Worm (Caenorhabditis elegans) whole organism, L4/young adult: ENCODE data around the gene lgc-55.

Experiments used
- W03F9.2 ChIP-seq: fragments of 150-350 bp; optimal IDR thresholded peaks from 2 replicates; lab custom pipeline; 2014; ENCODE audit warnings: missing biosample characterization, missing genetic modification characterization
- dao-5 ChIP-seq: sonication (generic microtip); optimal IDR thresholded peaks from 2 replicates; lab custom pipeline; 2016; ENCODE audit warnings: missing genotype, missing genetic modification characterization, moderate library complexity, missing compliant biosample characterization
- him-1 ChIP-seq: sonication (generic microtip); optimal IDR thresholded peaks from 2 replicates; lab custom pipeline; 2016; ENCODE audit warnings: missing genotype, missing genetic modification reagents, missing genetic modification characterization, missing compliant biosample characterization

The lgc-55 gene

ce11 chrV:20004385-20004784 lies 18.5 kb upstream of the lgc-55 start, which contains the start of gene unc-51:
Gene unc-51 (minus strand): TSS chrV:20004485.
- TF ChIP-seq dao-5 (tag; lab: Kevin White, UChicago) (no peak), him-1 (no peak), W03F9.2 (no peak)

ce11 chrV:20005724-20006132 lies 17.1 kb upstream of the lgc-55 start:
- peak; percentile 23 for TF ChIP-seq him-1
- TF ChIP-seq dao-5 (tag; lab: Kevin White, UChicago): no peak

- TF ChIP-seq dao-5 (tag; lab: Kevin White, UChicago) (no peak), him-1 (no peak), W03F9.2 (no peak)
Measured at ce11 chrV:20007470-20007869, 15.4 kb upstream of the lgc-55 start, which contains the start of gene Y60A3A.23. Gene Y60A3A.23 (plus strand): TSS chrV:20007770.

DNA sequence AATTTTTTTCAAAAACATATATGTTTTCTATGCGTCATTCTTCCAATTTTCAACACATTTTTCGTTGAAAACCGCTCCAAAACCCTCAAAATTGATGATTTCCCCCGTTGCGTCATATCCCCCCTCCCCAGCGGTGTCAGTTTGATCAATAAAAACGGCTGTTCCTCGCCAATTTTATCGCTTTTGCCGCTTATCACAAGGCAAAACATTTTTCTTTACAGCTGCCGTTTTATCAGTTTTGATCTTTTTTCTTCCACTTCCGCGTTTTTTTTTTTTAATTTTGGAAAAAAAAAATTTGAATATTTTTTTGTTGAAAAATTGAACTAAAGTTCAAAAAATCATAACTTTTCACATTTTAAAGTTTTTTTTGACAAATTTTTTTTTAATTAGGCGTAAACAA lies 11.6 kb upstream of the lgc-55 start:
- TF ChIP-seq him-1: no peak
- TF ChIP-seq W03F9.2: no peak
- no peak for TF ChIP-seq dao-5 (tag; lab: Kevin White, UChicago)

ce11 chrV:20011654-20012053 lies 11.2 kb upstream of the lgc-55 start, which contains the start of gene Y60A3A.21:
Gene Y60A3A.21 (plus strand): TSS chrV:20011954.
- TF ChIP-seq W03F9.2 (no peak), him-1 (no peak), dao-5 (tag; lab: Kevin White, UChicago) (no peak)

- TF ChIP-seq him-1: no peak
- TF ChIP-seq dao-5 (tag; lab: Kevin White, UChicago): no peak
- no peak for TF ChIP-seq W03F9.2
Measured at ce11 chrV:20021347-20021746, 1.5 kb upstream of the lgc-55 start.

- no peak for TF ChIP-seq W03F9.2
- no peak for TF ChIP-seq dao-5 (tag; lab: Kevin White, UChicago)
- TF ChIP-seq him-1: no peak
Measured at ce11 chrV:20034912-20035311, 12.1 kb downstream of the lgc-55 start.

DNA sequence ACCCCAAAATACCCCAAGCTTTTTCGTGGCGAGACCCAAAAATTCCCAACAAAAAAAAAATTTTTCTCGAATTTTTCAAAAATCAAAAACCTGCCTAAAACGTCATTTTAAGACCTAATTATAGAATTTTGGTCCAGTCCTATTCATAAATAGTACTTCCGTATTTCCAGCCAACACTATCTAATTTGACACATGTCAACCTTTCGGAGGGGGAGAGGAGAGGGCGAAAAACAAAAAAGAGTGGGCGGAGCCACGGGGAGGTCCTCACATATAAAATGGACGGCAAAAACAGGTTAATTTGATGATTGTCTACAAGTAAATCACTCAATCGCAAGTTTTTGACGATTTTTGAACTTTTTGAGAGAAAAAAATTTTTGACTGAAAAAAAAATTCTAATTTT lies 14.4 kb downstream of the lgc-55 start, which contains the start of gene Y113G7A.16:
Gene Y113G7A.16, plus strand, starts transcription at position 301 of the 400 bp plus-strand sequence.
- TF ChIP-seq W03F9.2 (no peak), dao-5 (tag; lab: Kevin White, UChicago) (no peak)

ce11 chrV:20047310-20047709 lies 24.5 kb downstream of the lgc-55 start, which contains the start of gene spe-19:
Gene spe-19 (minus strand): TSS chrV:20047410.
- no peak for TF ChIP-seq him-1
- TF ChIP-seq dao-5 (tag; lab: Kevin White, UChicago): no peak
- TF ChIP-seq W03F9.2: no peak

DNA sequence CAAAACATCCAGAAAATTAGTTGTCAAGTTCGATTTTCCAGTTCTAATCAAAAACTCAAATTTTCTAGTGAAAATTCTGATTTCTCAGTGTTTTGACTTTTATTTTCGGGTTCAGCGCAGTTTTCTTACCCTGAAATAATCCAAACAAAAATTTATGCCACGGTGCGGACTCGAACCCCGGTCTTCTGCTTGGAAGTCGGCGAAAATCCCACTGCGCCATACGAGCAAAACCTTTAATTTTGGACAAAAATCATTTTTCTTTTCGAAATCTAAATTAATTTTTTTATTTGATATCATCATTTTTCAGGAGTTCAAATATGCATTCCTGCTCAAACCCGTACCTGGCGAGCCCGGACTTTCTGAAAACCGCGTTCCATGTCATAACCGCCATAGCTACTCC lies 26.2 kb downstream of the lgc-55 start, which contains the start of gene srh-233:
Gene srh-233, plus strand, starts transcription at position 301 of the 400 bp plus-strand sequence.
- TF ChIP-seq W03F9.2 (no peak), dao-5 (tag; lab: Kevin White, UChicago) (no peak), him-1 (no peak)

DNA sequence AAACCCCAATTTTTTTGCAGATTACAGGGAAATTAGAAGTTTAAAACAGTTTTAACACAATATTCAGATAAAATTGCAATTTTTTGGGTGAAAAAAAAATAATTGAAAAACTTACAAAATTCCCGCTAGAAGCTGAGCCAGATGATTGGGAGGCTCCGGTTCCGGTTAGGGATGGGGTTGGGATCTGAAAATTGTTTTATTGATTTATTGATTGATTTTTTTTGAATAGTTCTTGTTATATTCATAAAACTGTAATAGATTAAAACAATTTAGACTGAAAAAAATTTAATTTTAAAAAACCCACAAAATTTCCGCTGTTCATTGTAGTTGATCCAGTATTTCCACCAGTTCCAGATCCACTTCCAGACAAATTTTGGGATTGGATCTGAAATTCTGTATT lies 36.5 kb downstream of the lgc-55 start:
- TF ChIP-seq W03F9.2 (no peak), dao-5 (tag; lab: Kevin White, UChicago) (no peak), him-1 (no peak)

DNA sequence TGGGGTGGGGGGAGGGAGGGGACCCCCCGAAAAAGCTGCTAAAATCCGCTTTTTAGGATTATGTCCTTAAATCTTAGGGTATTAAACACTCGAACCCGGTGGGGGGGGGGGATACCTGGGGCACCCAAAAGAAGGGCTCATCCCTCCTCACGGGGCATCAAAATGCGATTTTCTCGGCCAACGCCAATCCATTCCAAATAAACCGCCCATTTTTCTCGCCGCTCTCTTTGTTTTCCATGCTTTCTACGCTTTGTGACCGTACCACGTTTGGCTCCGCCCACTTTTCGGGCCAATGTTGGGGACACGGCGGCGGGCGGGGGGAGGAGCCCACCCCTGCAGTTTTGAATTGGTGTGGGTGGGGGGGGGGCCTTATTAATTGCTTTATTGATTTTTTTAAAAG lies 38.7 kb downstream of the lgc-55 start:
- TF ChIP-seq him-1 (no peak), W03F9.2 (no peak), dao-5 (tag; lab: Kevin White, UChicago) (no peak)

DNA sequence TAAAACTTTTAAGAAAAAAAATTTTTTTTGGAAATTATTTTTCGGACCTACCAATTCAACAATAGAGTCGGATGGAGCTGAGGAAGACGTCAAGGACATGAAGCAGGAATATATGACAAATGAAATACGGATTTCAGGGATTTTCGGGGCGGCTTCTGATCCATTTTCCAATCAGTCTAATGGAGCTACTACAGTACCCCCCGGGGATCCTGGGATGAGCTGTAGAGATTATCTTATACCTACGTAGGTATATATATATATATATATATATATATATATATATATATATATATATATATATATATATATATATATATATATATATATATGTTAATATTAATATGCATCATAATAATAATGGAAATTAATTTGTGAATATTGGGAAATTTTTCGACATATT lies 41.2 kb downstream of the lgc-55 start, which contains the start of gene ttx-1:
Gene ttx-1, minus strand, starts transcription at position 101 of the 400 bp plus-strand sequence.
- TF ChIP-seq him-1 (no peak), W03F9.2 (no peak)

- TF ChIP-seq him-1 (no peak), dao-5 (tag; lab: Kevin White, UChicago) (no peak), W03F9.2 (no peak)
Measured at ce11 chrV:20065096-20065495, 42.2 kb downstream of the lgc-55 start.

DNA sequence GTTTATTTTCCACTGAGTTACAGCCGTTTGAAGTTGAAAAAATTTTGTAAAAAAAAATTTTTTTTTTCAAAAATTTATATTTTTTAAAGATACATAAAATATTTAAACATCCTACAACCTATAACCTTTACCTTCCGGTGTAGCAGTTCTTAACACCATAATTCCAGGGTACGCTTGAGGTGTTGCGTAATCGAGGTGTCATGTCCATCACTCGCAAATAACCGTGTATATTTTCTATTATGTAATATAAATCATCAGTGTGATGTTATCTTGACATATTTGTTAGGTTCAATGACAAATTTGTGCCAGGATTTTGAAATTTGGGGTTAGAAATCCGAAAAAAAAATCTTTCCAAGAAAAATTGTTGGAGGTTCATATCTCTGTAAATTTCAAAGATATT lies 44.2 kb downstream of the lgc-55 start:
- no peak for TF ChIP-seq him-1
- no peak for TF ChIP-seq W03F9.2
- TF ChIP-seq dao-5 (tag; lab: Kevin White, UChicago): no peak

ce11 chrV:20068389-20068788 lies 45.5 kb downstream of the lgc-55 start:
- TF ChIP-seq dao-5 (tag; lab: Kevin White, UChicago) (no peak), him-1 (no peak), W03F9.2 (no peak)
